Fruit fly (Drosophila melanogaster) whole organism, embryonic: ENCODE data around the gene Slob.
A peak's percentile ranks its signal among the peaks of the same experiment; 100 is the strongest.

Source experiments
- Antp ChIP-seq: fragments of 200-800 bp; sonication (Bioruptor generic); optimal IDR thresholded peaks from 3 replicates; lab custom pipeline; 2016; ENCODE audit warnings: missing biosample characterization, missing genetic modification characterization
- C15 ChIP-seq: fragments of 200-800 bp; sonication (Bioruptor generic); IDR thresholded peaks from 3 replicates; pipeline ENCODE4 v1.3.6; 2022; ENCODE audit warnings: missing biosample characterization, missing genetic modification characterization
- CG11093 ChIP-seq: fragments of 200-800 bp; sonication (Bioruptor generic); IDR thresholded peaks from 3 replicates; pipeline ENCODE4 v1.3.6; 2022; ENCODE audit warnings: missing biosample characterization, missing genetic modification characterization
- CG12236 ChIP-seq: fragments of 200-800 bp; sonication (Bioruptor generic); optimal IDR thresholded peaks from 2 replicates; lab custom pipeline; 2016; ENCODE audit warnings: missing biosample characterization, missing genetic modification characterization
- CG12391 ChIP-seq: fragments of 200-800 bp; sonication (Bioruptor generic); optimal IDR thresholded peaks from 3 replicates; lab custom pipeline; 2018; ENCODE audit warnings: missing biosample characterization, mild to moderate bottlenecking, missing genetic modification characterization, moderate library complexity
- CG14667 ChIP-seq: fragments of 200-800 bp; sonication (Bioruptor generic); IDR thresholded peaks from 2 replicates; pipeline ENCODE4 v1.3.6; 2022; ENCODE audit warnings: missing biosample characterization, missing genetic modification characterization
- CG14710 ChIP-seq: fragments of 200-800 bp; sonication (Bioruptor generic); optimal IDR thresholded peaks from 3 replicates; lab custom pipeline; 2019; ENCODE audit warnings: missing biosample characterization, mild to moderate bottlenecking, missing genetic modification characterization, moderate library complexity
- CG15601 ChIP-seq: fragments of 200-800 bp; sonication (Bioruptor generic); optimal IDR thresholded peaks from 3 replicates; lab custom pipeline; 2019; ENCODE audit warnings: missing biosample characterization, mild to moderate bottlenecking, missing genetic modification characterization, moderate library complexity
- CG16863 ChIP-seq: fragments of 200-800 bp; sonication (Bioruptor generic); optimal IDR thresholded peaks from 3 replicates; lab custom pipeline; 2016; ENCODE audit warnings: missing biosample characterization, missing genetic modification characterization
- CG17186 ChIP-seq: fragments of 200-800 bp; sonication (Bioruptor generic); optimal IDR thresholded peaks from 3 replicates; lab custom pipeline; 2017; ENCODE audit warnings: missing biosample characterization, missing genetic modification reagents, missing genetic modification characterization
- CG17328 ChIP-seq: fragments of 200-800 bp; sonication (Bioruptor generic); IDR thresholded peaks from 2 replicates; pipeline ENCODE4 v1.3.6; 2022; ENCODE audit warnings: missing biosample characterization, missing genetic modification characterization
- CG17385 ChIP-seq: fragments of 200-800 bp; sonication (Bioruptor generic); optimal IDR thresholded peaks from 3 replicates; lab custom pipeline; 2018; ENCODE audit warnings: missing biosample characterization, mild to moderate bottlenecking, missing genetic modification characterization
- CG18764 ChIP-seq: fragments of 200-800 bp; sonication (Bioruptor generic); optimal IDR thresholded peaks from 3 replicates; lab custom pipeline; 2016; ENCODE audit warnings: missing biosample characterization, missing genetic modification characterization
- CG31224 ChIP-seq: fragments of 200-800 bp; sonication (Bioruptor generic); IDR thresholded peaks from 2 replicates; pipeline ENCODE4 v1.3.6; 2022; ENCODE audit warnings: missing biosample characterization, missing genetic modification characterization
- CG34422 ChIP-seq: fragments of 200-800 bp; sonication (Bioruptor generic); IDR thresholded peaks from 3 replicates; pipeline ENCODE4 v1.3.6; 2022; ENCODE audit warnings: missing biosample characterization, missing genetic modification characterization
- CG4360 ChIP-seq: fragments of 200-800 bp; sonication (Bioruptor generic); IDR thresholded peaks from 2 replicates; pipeline ENCODE4 v1.3.6; 2022; ENCODE audit warnings: missing biosample characterization, missing genetic modification characterization
- CG4404 ChIP-seq: fragments of 200-800 bp; sonication (Bioruptor generic); IDR thresholded peaks from 2 replicates; pipeline ENCODE4 v1.3.6; 2022; ENCODE audit warnings: missing biosample characterization, missing genetic modification characterization
- CG6689 ChIP-seq: fragments of 200-800 bp; sonication (Bioruptor generic); IDR thresholded peaks from 2 replicates; pipeline ENCODE4 v1.3.6; 2022; ENCODE audit warnings: missing biosample characterization, missing genetic modification characterization
- CG6813 ChIP-seq: fragments of 200-800 bp; sonication (Bioruptor generic); optimal IDR thresholded peaks from 2 replicates; lab custom pipeline; 2017; ENCODE audit warnings: missing biosample characterization, missing genetic modification characterization, mild to moderate bottlenecking, moderate library complexity, missing genetic modification reagents
- CG7556 ChIP-seq: fragments of 200-800 bp; sonication (Bioruptor generic); optimal IDR thresholded peaks from 2 replicates; lab custom pipeline; 2017; ENCODE audit warnings: missing biosample characterization, mild to moderate bottlenecking, missing genetic modification characterization
- CG7786 ChIP-seq: fragments of 200-800 bp; sonication (Bioruptor generic); optimal IDR thresholded peaks from 2 replicates; lab custom pipeline; 2016; ENCODE audit warnings: missing biosample characterization, missing genetic modification characterization
- CG7839 ChIP-seq: fragments of 200-800 bp; sonication (Bioruptor generic); optimal IDR thresholded peaks from 3 replicates; lab custom pipeline; 2018; ENCODE audit warnings: missing biosample characterization, mild to moderate bottlenecking, missing genetic modification characterization, moderate library complexity
- CG8765 ChIP-seq: fragments of 200-800 bp; sonication (Bioruptor generic); IDR thresholded peaks from 2 replicates; pipeline ENCODE4 v1.3.6; 2022; ENCODE audit warnings: missing biosample characterization, missing genetic modification characterization
- CG8944 ChIP-seq: fragments of 200-800 bp; sonication (Bioruptor generic); optimal IDR thresholded peaks from 3 replicates; lab custom pipeline; 2016; ENCODE audit warnings: missing biosample characterization, missing genetic modification characterization
- Chrac-16 ChIP-seq: fragments of 200-800 bp; sonication (Bioruptor generic); optimal IDR thresholded peaks from 3 replicates; lab custom pipeline; 2016; ENCODE audit warnings: missing biosample characterization, missing genetic modification characterization
- CoRest ChIP-seq: fragments of 200-800 bp; sonication (Bioruptor generic); optimal IDR thresholded peaks from 3 replicates; lab custom pipeline; 2018; ENCODE audit warnings: missing biosample characterization, mild to moderate bottlenecking, missing genetic modification characterization, moderate library complexity
- Dbx ChIP-seq: fragments of 200-800 bp; sonication (Bioruptor generic); IDR thresholded peaks from 3 replicates; pipeline ENCODE4 v1.3.6; 2022; ENCODE audit warnings: missing biosample characterization, missing genetic modification characterization
- Deaf1 ChIP-seq: fragments of 200-800 bp; optimal IDR thresholded peaks from 3 replicates; lab custom pipeline; 2019; ENCODE audit warnings: missing biosample characterization, mild to moderate bottlenecking, missing genetic modification characterization, moderate library complexity
- Drgx ChIP-seq: fragments of 200-800 bp; sonication (Bioruptor generic); IDR thresholded peaks from 2 replicates; pipeline ENCODE4 v1.3.6; 2022; ENCODE audit warnings: missing biosample characterization, missing genetic modification characterization
- Fer3 ChIP-seq: fragments of 200-800 bp; sonication (Bioruptor generic); optimal IDR thresholded peaks from 2 replicates; lab custom pipeline; 2018; ENCODE audit warnings: missing biosample characterization, mild to moderate bottlenecking, missing genetic modification characterization, moderate library complexity
- H15 ChIP-seq: fragments of 200-800 bp; sonication (Bioruptor generic); IDR thresholded peaks from 3 replicates; pipeline ENCODE4 v1.3.6; 2022; ENCODE audit warnings: missing biosample characterization, missing genetic modification characterization
- NK7.1 ChIP-seq: fragments of 200-800 bp; sonication (Bioruptor generic); optimal IDR thresholded peaks from 3 replicates; lab custom pipeline; 2016; ENCODE audit warnings: missing biosample characterization, missing genetic modification characterization
- Ptx1 ChIP-seq: fragments of 200-800 bp; sonication (Bioruptor generic); IDR thresholded peaks from 2 replicates; pipeline ENCODE4 v1.3.6; 2022; ENCODE audit warnings: missing biosample characterization, missing genetic modification characterization
- Rx ChIP-seq: fragments of 200-800 bp; sonication (Bioruptor generic); IDR thresholded peaks from 2 replicates; pipeline ENCODE4 v1.3.6; 2022; ENCODE audit warnings: missing biosample characterization, missing genetic modification characterization
- Sin3A ChIP-seq: fragments of >200 bp; optimal IDR thresholded peaks from 2 replicates; lab custom pipeline; 2018
- Ssrp ChIP-seq: fragments of 200-800 bp; sonication (Bioruptor generic); optimal IDR thresholded peaks from 2 replicates; lab custom pipeline; 2018; ENCODE audit warnings: missing biosample characterization, mild to moderate bottlenecking, missing genetic modification characterization, moderate library complexity
- chn ChIP-seq: fragments of 200-800 bp; sonication (Bioruptor generic); optimal IDR thresholded peaks from 2 replicates; lab custom pipeline; 2016; ENCODE audit warnings: missing biosample characterization, missing genetic modification characterization
- dmrt99B ChIP-seq: fragments of 200-800 bp; sonication (Bioruptor generic); optimal IDR thresholded peaks from 2 replicates; lab custom pipeline; 2018; ENCODE audit warnings: missing biosample characterization, mild to moderate bottlenecking, missing genetic modification characterization, moderate library complexity
- fd96Cb ChIP-seq: fragments of 200-800 bp; sonication (Bioruptor generic); optimal IDR thresholded peaks from 2 replicates; lab custom pipeline; 2018; ENCODE audit warnings: missing biosample characterization, mild to moderate bottlenecking, missing genetic modification characterization, moderate library complexity
- gce ChIP-seq: fragments of 200-800 bp; sonication (Bioruptor generic); IDR thresholded peaks from 3 replicates; pipeline ENCODE4 v1.3.6; 2022; ENCODE audit warnings: missing biosample characterization, missing genetic modification characterization
- grn ChIP-seq: fragments of 200-800 bp; sonication (Bioruptor generic); optimal IDR thresholded peaks from 3 replicates; lab custom pipeline; 2017; ENCODE audit warnings: missing biosample characterization, missing genetic modification characterization
- lab ChIP-seq: fragments of 200-800 bp; sonication (Bioruptor generic); optimal IDR thresholded peaks from 3 replicates; lab custom pipeline; 2017; ENCODE audit warnings: missing biosample characterization, missing genetic modification characterization, mild to moderate bottlenecking, moderate library complexity, missing genetic modification reagents
- lola ChIP-seq, 3 experiments: fragments of >200 bp in 2 of 3; fragments of 200-800 bp in 1 of 3; sonication (Bioruptor generic) in 1 of 3; optimal IDR thresholded peaks; 2 replicates each; lab custom pipeline; 2017 to 2019; ENCODE audit warnings: missing biosample characterization in 3 of 3, missing genetic modification characterization in 3 of 3, mild to moderate bottlenecking in 1 of 3, moderate library complexity in 1 of 3
- mam ChIP-seq: fragments of 200-800 bp; sonication (Bioruptor generic); optimal IDR thresholded peaks from 3 replicates; lab custom pipeline; 2016; ENCODE audit warnings: missing biosample characterization, missing genetic modification characterization
- odd ChIP-seq: fragments of 200-800 bp; sonication (Bioruptor generic); optimal IDR thresholded peaks from 2 replicates; lab custom pipeline; 2017; ENCODE audit warnings: missing biosample characterization, mild to moderate bottlenecking, missing genetic modification characterization
- pum ChIP-seq: fragments of 200-800 bp; sonication (Bioruptor generic); optimal IDR thresholded peaks from 2 replicates; lab custom pipeline; 2016; ENCODE audit warnings: missing biosample characterization, missing genetic modification characterization
- row ChIP-seq: fragments of 200-800 bp; sonication (Bioruptor generic); IDR thresholded peaks from 3 replicates; pipeline ENCODE4 v1.3.6; 2022; ENCODE audit warnings: missing biosample characterization, missing genetic modification characterization
- toy ChIP-seq: fragments of 200-800 bp; sonication (Bioruptor generic); IDR thresholded peaks from 2 replicates; pipeline ENCODE4 v1.3.6; 2022; ENCODE audit warnings: missing biosample characterization, missing genetic modification characterization
- ttk ChIP-seq: fragments of 200-800 bp; sonication (Bioruptor generic); IDR thresholded peaks from 2 replicates; pipeline ENCODE4 v2.1.2; 2022; ENCODE audit warnings: missing biosample characterization, missing genetic modification characterization
- wor ChIP-seq: fragments of 200-800 bp; sonication (Bioruptor generic); IDR thresholded peaks from 2 replicates; pipeline ENCODE4 v1.3.6; 2022; ENCODE audit warnings: missing biosample characterization, missing genetic modification characterization
- zf30C ChIP-seq: fragments of 200-800 bp; sonication (Bioruptor generic); optimal IDR thresholded peaks from 3 replicates; lab custom pipeline; 2018; ENCODE audit warnings: missing biosample characterization, mild to moderate bottlenecking, missing genetic modification characterization

The Slob gene

DNA sequence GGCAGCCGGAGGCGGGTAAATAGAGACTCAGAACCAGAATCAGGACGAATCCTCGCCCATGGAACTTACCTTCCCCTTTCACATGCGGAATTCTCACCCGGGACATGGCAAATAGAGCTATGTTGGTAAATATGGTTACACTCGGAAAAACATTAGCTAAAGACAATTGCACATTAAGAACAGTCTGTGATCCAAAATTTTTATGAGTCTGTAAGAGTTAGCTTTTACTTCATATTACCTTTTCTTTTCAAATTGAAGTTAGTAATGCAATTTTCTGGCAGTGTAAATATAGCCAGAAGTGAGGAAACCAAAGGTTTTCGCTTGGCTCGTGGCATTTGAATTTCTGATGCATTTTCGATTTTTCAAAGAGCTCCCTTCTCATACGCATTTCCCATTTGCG lies 39.7 kb downstream of the Slob start (continued):
- TF ChIP-seq CG12391 (peak; percentile 45), Deaf1 (tag; lab: Kevin White, UChicago) (no peak), CG7556 (GFP tag; lab: Kevin White, UChicago) (peak; percentile 10), CG4360 (GFP tag; lab: Robert Waterston, UW) (peak; percentile 45; the same call in 1 of the 2 replicates), Antp (GFP tag; lab: Kevin White, UChicago) (peak; percentile 31), CG14710 (peak; percentile 62), H15 (GFP tag; lab: Robert Waterston, UW) (peak; percentile 59; the same call in 2 of the 3 replicates), odd (GFP tag; lab: Kevin White, UChicago) (no peak), CG12236 (GFP tag; lab: Kevin White, UChicago) (no peak), mam (GFP tag; lab: Kevin White, UChicago) (no peak), C15 (GFP tag; lab: Robert Waterston, UW) (no peak), lab (GFP tag; lab: Kevin White, UChicago) (peak; percentile 39), Dbx (no peak), CG8944 (GFP tag; lab: Kevin White, UChicago) (peak; percentile 11), CG8765 (GFP tag; lab: Robert Waterston, UW) (peak; percentile 76; the same call in 1 of the 2 replicates), chn (GFP tag; lab: Kevin White, UChicago) (peak; percentile 52), CG31224 (GFP tag; lab: Robert Waterston, UW) (no peak), CG34422 (GFP tag; lab: Robert Waterston, UW) (peak; percentile 45; the same call in 2 of the 3 replicates), wor (GFP tag; lab: Robert Waterston, UW) (peak; percentile 33; the same call in 1 of the 2 replicates), Drgx (GFP tag; lab: Robert Waterston, UW) (peak; percentile 60), Ptx1 (GFP tag; lab: Robert Waterston, UW) (peak; percentile 30; the same call in 1 of the 2 replicates), dmrt99B (peak; percentile 57), CG4404 (GFP tag; lab: Robert Waterston, UW) (peak; percentile 68), CG6689 (peak; percentile 70), NK7.1 (GFP tag; lab: Kevin White, UChicago) (no peak), CG7839 (tag; lab: Kevin White, UChicago) (peak; percentile 31), zf30C (GFP tag; lab: Kevin White, UChicago) (peak; percentile 38), Rx (GFP tag; lab: Robert Waterston, UW) (peak; percentile 60), row (peak; percentile 55; the same call in 2 of the 3 replicates), CoRest (tag; lab: Kevin White, UChicago) (peak; percentile 7), CG6813 (GFP tag; lab: Kevin White, UChicago) (peak; percentile 32), CG16863 (GFP tag; lab: Kevin White, UChicago) (peak; percentile 21), Fer3 (tag; lab: Kevin White, UChicago) (peak; percentile 21), CG17328 (GFP tag; lab: Robert Waterston, UW) (0 out of 2 replicates have a peak, but pooled peaks have one; percentile 36), CG11093 (GFP tag; lab: Robert Waterston, UW) (peak; percentile 66; the same call in 2 of the 3 replicates), gce (GFP tag; lab: Robert Waterston, UW) (0 out of 3 replicates have a peak, but pooled peaks have one; percentile 44), Sin3A (lab: Kevin White, UChicago) (no peak), toy (0 out of 2 replicates have a peak, but pooled peaks have one; percentile 22), CG18764 (GFP tag; lab: Kevin White, UChicago) (peak; percentile 4), CG14667 (GFP tag; lab: Robert Waterston, UW) (peak; percentile 48; the same call in 1 of the 2 replicates), CG17385 (no peak), CG7786 (GFP tag; lab: Kevin White, UChicago) (peak; percentile 11), pum (GFP tag; lab: Kevin White, UChicago) (peak; percentile 18), ttk (GFP tag; lab: Robert Waterston, UW) (0 out of 2 replicates have a peak, but pooled peaks have one; percentile 30), Ssrp (tag; lab: Kevin White, UChicago) (peak; percentile 7), Chrac-16 (GFP tag; lab: Kevin White, UChicago) (peak; percentile 51), CG15601 (no peak), lola (GFP tag; optimal IDR thresholded peaks at IDR 0.05; lab: Kevin White, UChicago) (peak in 1 of 3 experiments; percentile 60), grn (GFP tag; lab: Kevin White, UChicago) (no peak), CG17186 (GFP tag; lab: Kevin White, UChicago) (no peak), fd96Cb (peak; percentile 37)
